Worm (Caenorhabditis elegans): ENCODE measurements around the gene mrpl-36.

DNA sequence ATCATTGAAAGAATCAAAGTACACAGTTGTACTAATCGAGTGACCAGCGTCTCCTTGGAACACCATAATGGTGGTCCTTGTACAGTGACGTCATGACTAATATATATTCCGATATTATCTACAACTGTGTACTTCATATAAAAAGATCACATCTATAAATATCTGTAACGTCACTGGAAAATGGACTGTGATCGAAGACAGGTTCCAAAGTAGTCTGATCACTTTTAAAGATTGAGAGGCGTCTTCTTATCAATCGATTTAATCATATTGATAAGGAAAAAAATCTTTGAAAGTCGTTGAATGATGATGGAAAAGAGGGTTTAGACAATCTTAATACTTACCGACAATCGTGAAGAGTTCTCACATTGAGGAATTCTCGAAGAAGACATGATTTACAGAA lies 10.1 kb upstream of the mrpl-36 start:
- TF ChIP-seq klf-2 (GFP tag; conservative IDR thresholded peaks at IDR 0.05) (no peak), tab-1 (GFP tag; IDR thresholded peaks at IDR 0.05) (no peak), med-1 (GFP tag; optimal IDR thresholded peaks at IDR 0.05; ENCODE audit: insufficient read depth) (no peak), T22C8.4 (GFP tag; IDR thresholded peaks at IDR 0.05) (no peak), ref-1 (GFP tag; conservative IDR thresholded peaks at IDR 0.05) (no peak), flt-1 (GFP tag; IDR thresholded peaks at IDR 0.05) (no peak), cog-1 (tag; optimal IDR thresholded peaks at IDR 0.05) (no peak), ztf-29 (GFP tag; IDR thresholded peaks at IDR 0.05) (no peak), ztf-23 (GFP tag; IDR thresholded peaks at IDR 0.05) (no peak)

Measured in whole organism, midembryonic.